Worm (Caenorhabditis elegans) whole organism, mixed stage, embryonic: ENCODE results near the gene H06H21.8.

Source experiments
- bed-3 ChIP-seq: fragments of 200-800 bp; sonication (Bioruptor generic); optimal IDR thresholded peaks from 3 replicates; lab custom pipeline; 2018; ENCODE audit warnings: mild to moderate bottlenecking, missing genetic modification characterization, moderate library complexity, missing compliant biosample characterization
- blmp-1 ChIP-seq: fragments of 150-350 bp; optimal IDR thresholded peaks from 2 replicates; lab custom pipeline; 2014; ENCODE audit warnings: missing biosample characterization, missing genetic modification characterization
- ceh-43 ChIP-seq: fragments of 200-800 bp; sonication (Bioruptor generic); optimal IDR thresholded peaks from 2 replicates; lab custom pipeline; 2018; ENCODE audit warnings: mild to moderate bottlenecking, missing genetic modification characterization, moderate library complexity, missing compliant biosample characterization
- ceh-83 ChIP-seq: fragments of 200-800 bp; sonication (Bioruptor generic); optimal IDR thresholded peaks from 2 replicates; lab custom pipeline; 2018; ENCODE audit warnings: mild to moderate bottlenecking, missing genetic modification characterization, missing compliant biosample characterization
- ces-1 ChIP-seq: fragments of 150-350 bp; optimal IDR thresholded peaks from 2 replicates; lab custom pipeline; 2014; ENCODE audit warnings: missing biosample characterization, missing genetic modification reagents, missing genetic modification characterization
- drap-1 ChIP-seq: fragments of 200-800 bp; sonication (Bioruptor generic); optimal IDR thresholded peaks from 3 replicates; lab custom pipeline; 2018; ENCODE audit warnings: mild to moderate bottlenecking, missing genetic modification characterization, missing compliant biosample characterization
- elt-1 ChIP-seq: sonication (generic microtip); optimal IDR thresholded peaks from 2 replicates; lab custom pipeline; 2017; ENCODE audit warnings: missing genetic modification characterization, mild to moderate bottlenecking, missing compliant biosample characterization, antibody characterized with exemption, moderate library complexity, borderline replicate concordance; ENCODE audit not compliant: insufficient read depth
- hlh-1 ChIP-seq: fragments of 150-350 bp; optimal IDR thresholded peaks from 2 replicates; lab custom pipeline; 2014; ENCODE audit warnings: missing biosample characterization, missing genetic modification reagents, missing genetic modification characterization
- lin-32 ChIP-seq: fragments of 200-800 bp; sonication (Bioruptor generic); optimal IDR thresholded peaks from 2 replicates; lab custom pipeline; 2018; ENCODE audit warnings: mild to moderate bottlenecking, missing genetic modification characterization, missing compliant biosample characterization
- lsy-2 ChIP-seq: fragments of 150-350 bp; optimal IDR thresholded peaks from 2 replicates; lab custom pipeline; 2014; ENCODE audit warnings: missing biosample characterization, missing genetic modification characterization
- mab-5 ChIP-seq: fragments of 150-350 bp; optimal IDR thresholded peaks from 2 replicates; lab custom pipeline; 2014; ENCODE audit warnings: missing biosample characterization, missing genetic modification characterization
- nhr-2 ChIP-seq: fragments of 150-350 bp; optimal IDR thresholded peaks from 2 replicates; lab custom pipeline; 2014; ENCODE audit warnings: missing biosample characterization, missing genetic modification characterization
- nhr-28 ChIP-seq: fragments of 150-350 bp; optimal IDR thresholded peaks from 2 replicates; lab custom pipeline; 2014; ENCODE audit warnings: missing biosample characterization, missing genetic modification characterization
- nhr-76 ChIP-seq: sonication (generic microtip); optimal IDR thresholded peaks from 2 replicates; lab custom pipeline; 2017; ENCODE audit warnings: missing biosample characterization, missing genetic modification characterization
- sem-2 ChIP-seq: fragments of 200-800 bp; sonication (Bioruptor generic); optimal IDR thresholded peaks from 2 replicates; lab custom pipeline; 2018; ENCODE audit warnings: mild to moderate bottlenecking, missing genetic modification characterization, missing compliant biosample characterization
- unc-120 ChIP-seq: sonication (generic microtip); optimal IDR thresholded peaks from 2 replicates; lab custom pipeline; 2017; ENCODE audit warnings: missing genetic modification characterization, missing compliant biosample characterization; ENCODE audit not compliant: poor library complexity, severe bottlenecking
- unc-39 ChIP-seq: fragments of 150-350 bp; optimal IDR thresholded peaks from 2 replicates; lab custom pipeline; 2014; ENCODE audit warnings: missing biosample characterization, missing genetic modification characterization
- zip-8 ChIP-seq: fragments of 150-350 bp; optimal IDR thresholded peaks from 2 replicates; lab custom pipeline; 2014; ENCODE audit warnings: missing biosample characterization, missing genetic modification characterization
- ztf-11 ChIP-seq: fragments of 150-350 bp; optimal IDR thresholded peaks from 2 replicates; lab custom pipeline; 2014; ENCODE audit warnings: missing biosample characterization, missing genetic modification characterization

H06H21.8 gene

DNA sequence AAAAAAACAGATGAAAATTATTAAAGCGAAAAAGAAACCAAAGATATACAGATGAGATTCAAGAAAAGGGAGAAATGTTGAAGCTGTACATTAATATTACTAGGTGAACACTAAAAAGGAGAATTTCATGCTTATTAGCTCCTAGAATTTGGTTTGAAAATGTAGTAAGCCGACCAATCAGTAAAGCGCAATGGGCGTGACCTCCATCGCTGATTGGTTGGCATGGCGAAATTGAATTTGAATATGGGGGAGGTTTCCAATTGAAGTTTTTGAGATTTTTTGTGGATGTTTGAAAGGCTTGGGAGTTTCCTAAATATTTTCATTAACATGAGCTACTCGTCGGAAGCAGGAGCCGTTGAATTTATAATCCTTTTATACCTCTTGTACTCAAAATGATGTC lies 44.4 kb downstream of the H06H21.8 start:
- TF ChIP-seq ces-1 (GFP tag; lab: Kevin White, UChicago): no peak
- no peak for TF ChIP-seq hlh-1
- no peak for TF ChIP-seq ztf-11
- TF ChIP-seq ceh-83 (GFP tag; lab: Kevin White, UChicago): no peak
- no peak for TF ChIP-seq nhr-28 (tag; lab: Kevin White, UChicago)
- no peak for TF ChIP-seq bed-3 (GFP tag; lab: Kevin White, UChicago)
- no peak for TF ChIP-seq zip-8 (tag; lab: Kevin White, UChicago)
- TF ChIP-seq unc-120 (tag; lab: Kevin White, UChicago): no peak
- no peak for TF ChIP-seq ceh-43 (GFP tag; lab: Kevin White, UChicago)
- TF ChIP-seq sem-2 (GFP tag; lab: Kevin White, UChicago): no peak
- TF ChIP-seq nhr-2: no peak
- TF ChIP-seq drap-1: no peak
- no peak for TF ChIP-seq blmp-1 (tag; lab: Kevin White, UChicago)
- TF ChIP-seq, all 35 proteins: peak for 0

DNA sequence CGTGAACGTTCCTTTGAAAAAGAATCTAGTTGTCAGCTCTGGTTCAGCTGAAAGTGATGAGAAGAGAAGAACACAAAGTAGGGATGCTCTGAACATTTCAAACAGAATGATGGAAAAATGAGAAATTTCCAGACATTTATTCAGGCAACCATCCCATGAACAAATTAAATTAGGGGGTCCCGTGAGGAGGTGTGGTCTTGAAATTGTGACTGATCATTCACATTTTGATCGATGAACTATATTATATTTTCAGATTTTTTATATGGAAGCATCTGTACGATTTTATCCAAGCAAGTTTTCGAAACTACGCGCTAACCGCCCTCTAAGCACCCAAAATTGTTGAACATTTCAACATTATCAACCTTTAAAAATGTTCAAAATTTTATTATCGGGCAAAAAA lies 44.9 kb downstream of the H06H21.8 start, which contains the start of gene R11E3.19:
R11E3.19 (minus strand) TSS at position 101 of the 400 bp plus-strand sequence.
- no peak for TF ChIP-seq drap-1
- no peak for TF ChIP-seq unc-39
- TF ChIP-seq elt-1 (tag; lab: Kevin White, UChicago): no peak
- no peak for TF ChIP-seq unc-120 (tag; lab: Kevin White, UChicago)
- TF ChIP-seq zip-8 (tag; lab: Kevin White, UChicago): no peak
- no peak for TF ChIP-seq nhr-76

DNA sequence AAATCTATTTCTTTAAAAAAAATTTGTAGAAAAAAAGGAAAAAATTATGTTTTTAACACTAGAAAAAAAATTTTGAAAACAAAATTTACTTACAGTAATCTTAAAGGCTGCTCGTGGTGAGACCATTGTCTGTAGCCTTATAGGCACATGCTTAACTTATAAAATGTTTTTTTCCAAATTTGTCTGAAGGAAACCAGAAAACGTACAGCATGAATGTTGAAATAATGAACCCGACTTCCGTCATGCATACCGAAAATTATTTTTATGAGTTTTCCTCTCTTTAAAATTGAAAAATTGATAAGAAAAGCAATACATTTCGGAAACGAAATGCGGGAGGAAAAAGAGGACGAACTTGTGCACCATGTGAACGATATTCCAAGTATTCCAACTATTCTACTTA lies 49.1 kb downstream of the H06H21.8 start, which contains the start of gene R11E3.2:
R11E3.2 (plus strand) TSS at position 301 of the 400 bp plus-strand sequence.
- TF ChIP-seq elt-1 (tag; lab: Kevin White, UChicago): no peak
- no peak for TF ChIP-seq lsy-2 (tag; lab: Kevin White, UChicago)
- TF ChIP-seq lin-32 (GFP tag; lab: Kevin White, UChicago): no peak
- no peak for TF ChIP-seq mab-5
